Worm (Caenorhabditis elegans): ENCODE results near the gene fbxa-42.

Gene fbxa-42

DNA sequence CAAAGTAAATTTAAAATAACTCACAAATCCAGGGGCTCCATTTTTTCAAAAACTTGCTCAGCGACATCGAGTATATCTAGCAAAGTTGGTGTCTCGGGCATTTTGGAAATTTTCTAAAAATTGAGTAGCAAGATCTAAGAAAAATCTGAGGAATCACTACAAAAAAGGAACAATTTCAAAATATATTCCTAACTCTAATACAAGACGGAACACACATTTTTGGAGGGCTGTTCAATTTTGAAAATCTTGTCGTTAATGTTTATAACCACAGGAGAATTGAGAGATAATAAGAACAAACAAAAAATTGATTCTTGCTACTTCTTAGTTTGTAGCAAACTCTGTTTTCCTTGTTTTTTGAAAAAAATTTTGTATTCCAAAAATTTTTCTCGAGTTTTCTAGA is 28.9 kb downstream of the fbxa-42 start, which contains the start of gene fbxa-47:
Gene fbxa-47, minus strand, starts transcription at position 101 of the 400 bp plus-strand sequence.
- TF ChIP-seq nhr-21 (tag; optimal IDR thresholded peaks at IDR 0.05): no peak
- no peak for TF ChIP-seq lin-11 (tag; optimal IDR thresholded peaks at IDR 0.05)
- no peak for TF ChIP-seq fos-1 (tag; optimal IDR thresholded peaks at IDR 0.05)
- TF ChIP-seq elt-1 (tag; optimal IDR thresholded peaks at IDR 0.05): no peak
- no peak for TF ChIP-seq Y55F3AM.14 (GFP tag; optimal IDR thresholded peaks at IDR 0.05)
- no peak for TF ChIP-seq nhr-25 (tag; optimal IDR thresholded peaks at IDR 0.05)
- no peak for TF ChIP-seq lin-13 (GFP tag; optimal IDR thresholded peaks at IDR 0.05)
- TF ChIP-seq ztf-1 (GFP tag; conservative IDR thresholded peaks at IDR 0.05): no peak
- no peak for TF ChIP-seq blmp-1 (tag; optimal IDR thresholded peaks at IDR 0.05; ENCODE audit: insufficient read depth)
- TF ChIP-seq egl-27 (tag; optimal IDR thresholded peaks at IDR 0.05): no peak

DNA sequence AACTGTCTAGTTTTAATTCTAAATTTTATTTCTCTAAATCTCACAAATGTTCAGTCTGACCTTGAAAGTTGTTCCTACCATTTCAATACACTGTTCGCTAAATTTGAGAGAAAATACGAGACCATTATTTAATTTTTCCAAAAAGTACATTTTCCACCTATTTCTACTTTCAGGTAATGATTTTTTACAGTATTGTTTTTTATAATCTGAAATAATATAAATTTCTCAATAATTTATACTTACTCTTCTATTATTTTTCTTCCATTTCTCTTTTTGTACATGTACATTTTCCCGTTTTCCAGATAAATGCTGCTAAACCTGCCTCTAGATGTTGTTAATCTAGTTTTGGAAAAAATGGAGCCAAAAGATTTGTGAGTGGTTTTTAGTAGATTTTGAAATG is 33.8 kb downstream of the fbxa-42 start, which contains the start of gene fbxa-62:
Gene fbxa-62, plus strand, starts transcription at position 301 of the 400 bp plus-strand sequence.
- TF ChIP-seq ztf-4 (tag; optimal IDR thresholded peaks at IDR 0.05): no peak
- no peak for TF ChIP-seq blmp-1 (tag; optimal IDR thresholded peaks at IDR 0.05; ENCODE audit: insufficient read depth)
- TF ChIP-seq fos-1 (tag; optimal IDR thresholded peaks at IDR 0.05): no peak
- TF ChIP-seq unc-62 (GFP tag; optimal IDR thresholded peaks at IDR 0.05): no peak
- no peak for TF ChIP-seq unc-55 (GFP tag; optimal IDR thresholded peaks at IDR 0.05)
- TF ChIP-seq nhr-11 (tag; optimal IDR thresholded peaks at IDR 0.05): no peak
- no peak for TF ChIP-seq sem-4 (tag; optimal IDR thresholded peaks at IDR 0.05)
- no peak for TF ChIP-seq peb-1 (tag; optimal IDR thresholded peaks at IDR 0.05)
- TF ChIP-seq lin-11 (tag; optimal IDR thresholded peaks at IDR 0.05): no peak
- TF ChIP-seq sma-9 (GFP tag; optimal IDR thresholded peaks at IDR 0.05): no peak
- TF ChIP-seq sma-9 (tag; optimal IDR thresholded peaks at IDR 0.05): no peak
- TF ChIP-seq ceh-82 (tag; optimal IDR thresholded peaks at IDR 0.05): no peak
- no peak for TF ChIP-seq mdl-1 (tag; optimal IDR thresholded peaks at IDR 0.05)
- TF ChIP-seq nhr-23 (tag; optimal IDR thresholded peaks at IDR 0.05): no peak
- no peak for TF ChIP-seq aly-2 (tag; optimal IDR thresholded peaks at IDR 0.05)
- no peak for TF ChIP-seq egl-27 (tag; optimal IDR thresholded peaks at IDR 0.05)

DNA sequence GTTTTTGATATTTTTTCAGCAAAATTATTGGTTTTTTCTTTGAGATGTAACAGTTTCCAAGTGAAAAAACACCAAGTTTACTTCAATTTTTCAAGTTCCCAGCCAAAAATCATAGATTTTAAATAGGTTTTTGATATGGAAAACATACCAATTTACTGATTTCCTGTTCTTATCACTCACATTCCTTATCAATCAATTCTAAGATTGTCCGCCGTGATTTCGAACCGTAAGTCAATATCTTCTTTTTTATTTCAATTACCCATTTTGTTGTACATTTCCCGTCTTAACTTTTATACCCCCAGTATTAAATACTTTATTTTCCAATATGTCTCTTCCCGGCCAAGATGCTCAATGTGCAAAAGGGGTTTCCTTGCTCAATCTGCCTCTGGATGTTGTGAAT is 36.8 kb downstream of the fbxa-42 start, which contains the start of gene fbxa-38:
Gene fbxa-38, plus strand, starts transcription at position 195 of the 400 bp plus-strand sequence.
- TF ChIP-seq nhr-23 (tag; optimal IDR thresholded peaks at IDR 0.05): no peak
- no peak for TF ChIP-seq nhr-10 (tag; optimal IDR thresholded peaks at IDR 0.05)
- TF ChIP-seq ceh-82 (tag; optimal IDR thresholded peaks at IDR 0.05): no peak
- peak; percentile 18 for TF ChIP-seq fos-1 (tag; optimal IDR thresholded peaks at IDR 0.05)

DNA sequence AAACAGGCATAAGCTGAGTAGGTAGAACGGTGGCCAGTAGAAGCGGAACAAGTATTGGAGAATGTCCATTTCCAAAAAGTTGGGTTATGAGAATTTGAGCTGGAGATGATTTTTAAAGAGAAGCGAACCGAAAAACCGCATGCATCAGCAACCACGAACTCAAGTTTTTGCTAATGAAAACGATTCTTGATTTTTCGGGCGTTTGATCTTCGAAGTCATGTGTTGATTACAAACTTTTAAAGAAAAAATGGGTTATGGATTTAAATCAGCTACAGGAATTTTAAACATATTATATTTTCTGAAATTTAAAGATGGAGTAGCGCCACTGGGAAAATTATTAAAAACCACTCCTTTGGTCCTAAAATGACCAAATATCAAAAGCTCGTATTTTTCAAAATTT is 37.3 kb downstream of the fbxa-42 start, which contains the start of gene srd-65:
Gene srd-65, minus strand, starts transcription at position 101 of the 400 bp plus-strand sequence.
- TF ChIP-seq C34F6.9 (tag; optimal IDR thresholded peaks at IDR 0.05) (no peak), lsy-2 (tag; optimal IDR thresholded peaks at IDR 0.05) (no peak), ama-1 (optimal IDR thresholded peaks at IDR 0.05) (no peak)

DNA sequence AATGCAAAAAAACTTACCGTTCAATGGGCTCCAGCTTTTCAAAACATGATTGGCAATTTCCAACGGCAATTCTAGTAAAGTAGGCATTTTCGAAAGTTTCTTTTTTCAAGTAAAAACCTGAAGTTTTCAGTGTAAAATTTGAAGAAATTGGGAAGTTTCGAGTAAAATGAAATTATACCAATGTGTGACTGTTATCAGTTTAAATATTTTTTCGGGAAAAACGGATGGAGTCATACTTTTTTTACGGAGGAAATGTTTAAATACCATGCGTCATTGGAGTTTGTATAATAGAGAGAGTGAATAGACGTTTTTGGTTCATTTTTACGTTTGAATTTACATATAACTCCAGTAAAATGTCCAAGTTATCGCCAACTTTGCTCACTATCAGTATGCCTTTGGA is 41.8 kb downstream of the fbxa-42 start, which contains the start of gene fbxa-12:
Gene fbxa-12, plus strand, starts transcription at position 301 of the 400 bp plus-strand sequence.
- TF ChIP-seq R02D3.7 (tag; optimal IDR thresholded peaks at IDR 0.05) (no peak), sma-3 (GFP tag; optimal IDR thresholded peaks at IDR 0.05) (no peak), unc-39 (tag; optimal IDR thresholded peaks at IDR 0.05) (no peak), skn-1 (tag; optimal IDR thresholded peaks at IDR 0.05) (no peak), sma-9 (GFP tag; optimal IDR thresholded peaks at IDR 0.05) (no peak), sma-9 (tag; optimal IDR thresholded peaks at IDR 0.05) (no peak), elt-1 (tag; optimal IDR thresholded peaks at IDR 0.05) (no peak), lin-11 (tag; optimal IDR thresholded peaks at IDR 0.05) (no peak), dmd-4 (tag; optimal IDR thresholded peaks at IDR 0.05) (no peak), nhr-12 (tag; optimal IDR thresholded peaks at IDR 0.05) (no peak), nhr-237 (tag; optimal IDR thresholded peaks at IDR 0.05) (no peak), ztf-4 (tag; optimal IDR thresholded peaks at IDR 0.05) (no peak)

DNA sequence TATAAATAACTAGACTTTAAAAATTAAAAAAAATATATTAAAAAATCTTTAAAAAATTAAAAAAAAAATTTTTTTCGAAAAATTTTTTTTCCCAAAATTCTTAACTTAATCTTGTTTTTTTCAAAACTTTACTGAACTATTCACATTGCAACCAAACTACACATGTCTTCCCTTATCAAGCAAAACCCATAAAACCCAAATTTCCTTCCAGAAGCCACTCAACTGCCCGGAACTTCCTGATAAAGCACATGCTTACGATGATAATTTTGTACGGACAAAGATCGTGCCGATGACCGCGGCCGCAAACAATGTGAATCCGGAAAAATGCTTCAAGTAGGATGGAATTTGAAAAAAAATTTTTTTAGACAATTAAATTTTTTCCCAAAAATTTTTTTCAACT is 48.9 kb downstream of the fbxa-42 start:
- TF ChIP-seq fos-1 (tag; optimal IDR thresholded peaks at IDR 0.05) (peak; percentile 43), nhr-129 (tag; optimal IDR thresholded peaks at IDR 0.05) (no peak), sma-3 (GFP tag; optimal IDR thresholded peaks at IDR 0.05) (no peak)

Data from whole organism, L2 larva.